Worm (Caenorhabditis elegans) whole organism, early embryonic: ENCODE measurements around the gene F23H11.2.

Source experiments
- B0310.2 ChIP-seq: sonication (generic microtip); optimal IDR thresholded peaks from 2 replicates; lab custom pipeline; 2016; ENCODE audit warnings: mild to moderate bottlenecking, missing genetic modification characterization, missing compliant biosample characterization
- ama-1 ChIP-seq: fragments of 150-350 bp; optimal IDR thresholded peaks from 2 replicates; lab custom pipeline; 2014
- tbx-37 ChIP-seq: fragments of 200-800 bp; sonication (Bioruptor generic); conservative IDR thresholded peaks from 2 replicates; pipeline ENCODE4 v1.3.6; 2022; ENCODE audit warnings: missing genetic modification reagents, missing genetic modification characterization, missing compliant biosample characterization
- tra-4 ChIP-seq: sonication (generic microtip); optimal IDR thresholded peaks from 2 replicates; lab custom pipeline; 2017; ENCODE audit warnings: missing genetic modification characterization, missing compliant biosample characterization

ce11 chrIII:853859-854359, 41.6 kb upstream of the F23H11.2 start, which contains the start of the genes rnp-5 and tag-51:
- TF ChIP-seq tbx-37 (GFP tag; lab: Robert Waterston, UW) (no peak), ama-1 (lab: Kevin White, UChicago) (no peak), B0310.2 (tag; lab: Kevin White, UChicago) (no peak), tra-4 (tag; lab: Kevin White, UChicago) (no peak)
